Fruit fly (Drosophila melanogaster) whole organism, embryonic: ENCODE measurements around the gene CG13044.
A peak's percentile ranks its signal among the peaks of the same experiment; 100 is the strongest.

Experiments used
- BEAF-32 ChIP-seq: fragments of 200-800 bp; sonication (Bioruptor generic); optimal IDR thresholded peaks from 3 replicates; lab custom pipeline; 2017; ENCODE audit warnings: missing biosample characterization, missing genetic modification characterization, mild to moderate bottlenecking, moderate library complexity, missing genetic modification reagents
- CG10209 ChIP-seq: fragments of 200-800 bp; sonication (Bioruptor generic); optimal IDR thresholded peaks from 3 replicates; lab custom pipeline; 2017; ENCODE audit warnings: missing biosample characterization, mild to moderate bottlenecking, missing genetic modification characterization, missing genetic modification reagents
- CG11560 ChIP-seq: fragments of 200-800 bp; sonication (Bioruptor generic); IDR thresholded peaks from 3 replicates; pipeline ENCODE4 v1.3.6; 2022; ENCODE audit warnings: missing biosample characterization, missing genetic modification characterization
- CG11695 ChIP-seq: fragments of 200-800 bp; sonication (Bioruptor generic); IDR thresholded peaks from 3 replicates; pipeline ENCODE4 v1.3.6; 2022; ENCODE audit warnings: missing biosample characterization, missing genetic modification characterization
- CG12769 ChIP-seq: fragments of 200-800 bp; sonication (Bioruptor generic); optimal IDR thresholded peaks from 2 replicates; lab custom pipeline; 2019; ENCODE audit warnings: missing biosample characterization, mild to moderate bottlenecking, missing genetic modification characterization, moderate library complexity
- CG13123 ChIP-seq: fragments of 200-800 bp; sonication (Bioruptor generic); optimal IDR thresholded peaks from 2 replicates; lab custom pipeline; 2016; ENCODE audit warnings: missing biosample characterization, missing genetic modification characterization
- CG4730 ChIP-seq: fragments of 200-800 bp; sonication (Bioruptor generic); IDR thresholded peaks from 2 replicates; pipeline ENCODE4 v1.3.6; 2022; ENCODE audit warnings: missing biosample characterization, missing genetic modification characterization
- CG7271 ChIP-seq: fragments of 200-800 bp; sonication (Bioruptor generic); optimal IDR thresholded peaks from 2 replicates; lab custom pipeline; 2018; ENCODE audit warnings: missing biosample characterization, mild to moderate bottlenecking, missing genetic modification characterization, moderate library complexity
- CG7556 ChIP-seq: fragments of 200-800 bp; sonication (Bioruptor generic); optimal IDR thresholded peaks from 2 replicates; lab custom pipeline; 2017; ENCODE audit warnings: missing biosample characterization, mild to moderate bottlenecking, missing genetic modification characterization
- CG9932 ChIP-seq: fragments of 200-800 bp; sonication (Bioruptor generic); IDR thresholded peaks from 2 replicates; pipeline ENCODE4 v1.3.6; 2022; ENCODE audit warnings: missing biosample characterization, missing genetic modification characterization
- Deaf1 ChIP-seq: fragments of 200-800 bp; optimal IDR thresholded peaks from 3 replicates; lab custom pipeline; 2019; ENCODE audit warnings: missing biosample characterization, mild to moderate bottlenecking, missing genetic modification characterization, moderate library complexity
- E2f2 ChIP-seq: fragments of 200-800 bp; sonication (Bioruptor generic); IDR thresholded peaks from 2 replicates; pipeline ENCODE4 v1.3.6; 2022; ENCODE audit warnings: missing biosample characterization, missing genetic modification characterization
- Gug ChIP-seq: fragments of 200-800 bp; sonication (Bioruptor generic); IDR thresholded peaks from 4 replicates; pipeline ENCODE4 v1.3.6; 2022; ENCODE audit warnings: missing biosample characterization, missing genetic modification characterization
- Med ChIP-seq: fragments of 200-800 bp; sonication (Bioruptor generic); peaks from one replicate; lab custom pipeline; 2016; ENCODE audit warnings: missing biosample characterization, missing genetic modification characterization, mild to moderate bottlenecking, inconsistent platforms, moderate library complexity
- NfI ChIP-seq: fragments of 200-800 bp; sonication (Bioruptor generic); optimal IDR thresholded peaks from 3 replicates; lab custom pipeline; 2018; ENCODE audit warnings: missing biosample characterization, mild to moderate bottlenecking, missing genetic modification characterization, moderate library complexity
- Sin3A ChIP-seq: fragments of >200 bp; optimal IDR thresholded peaks from 2 replicates; lab custom pipeline; 2018
- Six4 ChIP-seq: fragments of 200-800 bp; sonication (Bioruptor generic); optimal IDR thresholded peaks from 2 replicates; lab custom pipeline; 2016; ENCODE audit warnings: missing biosample characterization, missing genetic modification characterization
- Ssrp ChIP-seq: fragments of 200-800 bp; sonication (Bioruptor generic); optimal IDR thresholded peaks from 2 replicates; lab custom pipeline; 2018; ENCODE audit warnings: missing biosample characterization, mild to moderate bottlenecking, missing genetic modification characterization, moderate library complexity
- amos ChIP-seq: fragments of 200-800 bp; sonication (Bioruptor generic); IDR thresholded peaks from 2 replicates; pipeline ENCODE4 v1.3.6; 2022; ENCODE audit warnings: missing biosample characterization, missing genetic modification characterization; ENCODE audit not compliant: partially characterized antibody
- chinmo ChIP-seq: fragments of 200-800 bp; sonication (Bioruptor generic); IDR thresholded peaks from 4 replicates; pipeline ENCODE4 v1.3.6; 2022; ENCODE audit warnings: missing biosample characterization, missing genetic modification characterization; ENCODE audit not compliant: partially characterized antibody
- dpn ChIP-seq, 2 experiments: fragments of 200-800 bp; sonication (Bioruptor generic); optimal IDR thresholded peaks; 3 replicates each; lab custom pipeline; 2016; ENCODE audit warnings: missing biosample characterization in 2 of 2, missing genetic modification characterization in 2 of 2
- en ChIP-seq: fragments of 200-800 bp; sonication (Bioruptor generic); optimal IDR thresholded peaks from 2 replicates; lab custom pipeline; 2016; ENCODE audit warnings: missing biosample characterization, missing genetic modification characterization
- eve ChIP-seq, 2 experiments: fragments of >200 bp; optimal IDR thresholded peaks; 2 replicates each; lab custom pipeline; 2017; ENCODE audit warnings: missing biosample characterization in 2 of 2, missing genetic modification characterization in 2 of 2
- fd96Cb ChIP-seq: fragments of 200-800 bp; sonication (Bioruptor generic); optimal IDR thresholded peaks from 2 replicates; lab custom pipeline; 2018; ENCODE audit warnings: missing biosample characterization, mild to moderate bottlenecking, missing genetic modification characterization, moderate library complexity
- h ChIP-seq: fragments of >200 bp; optimal IDR thresholded peaks from 2 replicates; lab custom pipeline; 2017
- jumu ChIP-seq: fragments of 200-800 bp; sonication (Bioruptor generic); optimal IDR thresholded peaks from 3 replicates; lab custom pipeline; 2016; ENCODE audit warnings: missing biosample characterization, missing genetic modification characterization
- lov ChIP-seq, 2 experiments: fragments of 200-800 bp in 1 of 2; fragments of >200 bp in 1 of 2; sonication (Bioruptor generic) in 1 of 2; IDR thresholded peaks in 1 of 2; optimal IDR thresholded peaks in 1 of 2; 2 replicates in 1 of 2; 3 replicates in 1 of 2; pipeline versions ENCODE4 v1.3.6 to Lab custom; 2017 to 2022; ENCODE audit warnings: missing biosample characterization in 1 of 2, missing genetic modification characterization in 1 of 2
- mam ChIP-seq: fragments of 200-800 bp; sonication (Bioruptor generic); optimal IDR thresholded peaks from 3 replicates; lab custom pipeline; 2016; ENCODE audit warnings: missing biosample characterization, missing genetic modification characterization
- mirr ChIP-seq: fragments of 200-800 bp; sonication (Bioruptor generic); optimal IDR thresholded peaks from 3 replicates; lab custom pipeline; 2018; ENCODE audit warnings: missing biosample characterization, mild to moderate bottlenecking, missing genetic modification characterization
- org-1 ChIP-seq: fragments of 200-800 bp; sonication (Bioruptor generic); optimal IDR thresholded peaks from 2 replicates; lab custom pipeline; 2017; ENCODE audit warnings: missing biosample characterization, missing genetic modification characterization
- pan ChIP-seq, 4 experiments: fragments of >200 bp in 3 of 4; fragments of 200-800 bp in 1 of 4; sonication (Bioruptor generic) in 1 of 4; optimal IDR thresholded peaks in 3 of 4; IDR thresholded peaks in 1 of 4; 2 replicates each; pipeline versions ENCODE4 v1.3.6 to Lab custom; 2017 to 2022; ENCODE audit warnings: missing biosample characterization in 2 of 4, missing genetic modification characterization in 2 of 4, mixed read lengths in 1 of 4
- pita ChIP-seq: fragments of 200-800 bp; sonication (Bioruptor generic); optimal IDR thresholded peaks from 2 replicates; lab custom pipeline; 2017; ENCODE audit warnings: missing biosample characterization, mild to moderate bottlenecking, missing genetic modification characterization
- pnt ChIP-seq: fragments of 200-800 bp; sonication (Bioruptor generic); optimal IDR thresholded peaks from 3 replicates; lab custom pipeline; 2016; ENCODE audit warnings: missing biosample characterization, missing genetic modification characterization
- ro ChIP-seq: fragments of 200-800 bp; sonication (Bioruptor generic); IDR thresholded peaks from 2 replicates; pipeline ENCODE4 v1.3.6; 2022; ENCODE audit warnings: missing biosample characterization, missing genetic modification characterization
- sr ChIP-seq: fragments of 200-800 bp; sonication (Bioruptor generic); IDR thresholded peaks from 3 replicates; pipeline ENCODE4 v1.3.6; 2022; ENCODE audit warnings: missing biosample characterization, missing genetic modification characterization
- vvl ChIP-seq: fragments of 200-800 bp; sonication (Bioruptor generic); IDR thresholded peaks from 2 replicates; pipeline ENCODE4 v1.3.6; 2022; ENCODE audit warnings: missing biosample characterization, missing genetic modification characterization

Gene CG13044

dm6 chr3L:16321172-16321571 is 18.2 kb upstream of the CG13044 start, which contains the start of gene CG42718:
TSS of gene CG42718 (minus strand) at chr3L:16321272.
- TF ChIP-seq mam (GFP tag; lab: Kevin White, UChicago), result no peak
- no peak for TF ChIP-seq pnt (GFP tag; lab: Kevin White, UChicago)
- TF ChIP-seq CG11560 (tag; lab: Robert Waterston, UW), result no peak
- TF ChIP-seq Six4, result no peak
- TF ChIP-seq CG9932, result no peak
- no peak for TF ChIP-seq BEAF-32 (GFP tag; lab: Kevin White, UChicago)
- TF ChIP-seq Med (GFP tag; lab: Kevin White, UChicago), result no peak
- no peak for TF ChIP-seq org-1

- TF ChIP-seq chinmo (GFP tag; lab: Robert Waterston, UW), result 0 out of 4 replicates have a peak, but pooled peaks have one; percentile 61
- peak; percentile 68 for TF ChIP-seq Deaf1 (tag; lab: Kevin White, UChicago)
- no peak for TF ChIP-seq CG7271
Observed at dm6 chr3L:16319399-16319906, 16.5 kb upstream of the CG13044 start, which contains the start of the genes CG13041 and CG13060. TSS of gene CG13041 (minus strand) at chr3L:16319526. TSS of gene CG13060 (plus strand) at chr3L:16319856.

dm6 chr3L:16317724-16318123 is 14.7 kb upstream of the CG13044 start, which contains the start of gene Nplp3:
TSS of gene Nplp3 (plus strand) at chr3L:16318024.
- TF ChIP-seq amos (no peak), CG13123 (GFP tag; lab: Kevin White, UChicago) (no peak), vvl (GFP tag; lab: Robert Waterston, UW) (no peak), Sin3A (no peak), en (no peak), CG12769 (tag; lab: Kevin White, UChicago) (no peak), mirr (GFP tag; lab: Kevin White, UChicago) (no peak), Gug (GFP tag; lab: Robert Waterston, UW) (no peak), fd96Cb (tag; lab: Kevin White, UChicago) (no peak), pita (GFP tag; lab: Kevin White, UChicago) (no peak), jumu (GFP tag; lab: Kevin White, UChicago) (no peak), sr (no peak), pan (optimal IDR thresholded peaks at IDR 0.05; lab: Kevin White, UChicago) (no peak), pan (GFP tag; optimal IDR thresholded peaks at IDR 0.05 in 1 of 2, IDR thresholded peaks at IDR 0.05 in 1 of 2) (no peak), CG10209 (no peak), ro (GFP tag; lab: Robert Waterston, UW) (no peak), Ssrp (tag; lab: Kevin White, UChicago) (no peak), NfI (GFP tag; lab: Kevin White, UChicago) (no peak), E2f2 (GFP tag; lab: Robert Waterston, UW) (no peak), CG11695 (no peak)

- TF ChIP-seq eve (GFP tag; optimal IDR thresholded peaks at IDR 0.05; lab: Kevin White, UChicago) (no peak), h (no peak), lov (optimal IDR thresholded peaks at IDR 0.05; lab: Kevin White, UChicago) (no peak), lov (GFP tag; IDR thresholded peaks at IDR 0.05; lab: Robert Waterston, UW) (0 out of 3 replicates have a peak, but pooled peaks have one; percentile 22), CG7556 (GFP tag; lab: Kevin White, UChicago) (no peak), dpn (GFP tag; optimal IDR thresholded peaks at IDR 0.05; lab: Kevin White, UChicago) (no peak), CG4730 (GFP tag; lab: Robert Waterston, UW) (no peak), CG9932 (no peak)
Observed at dm6 chr3L:16313985-16314384, 11.0 kb upstream of the CG13044 start, which contains the start of gene CG13062. TSS of gene CG13062 (plus strand) at chr3L:16314285.
